Worm (Caenorhabditis elegans): ENCODE results near the gene sir-2.1.

DNA sequence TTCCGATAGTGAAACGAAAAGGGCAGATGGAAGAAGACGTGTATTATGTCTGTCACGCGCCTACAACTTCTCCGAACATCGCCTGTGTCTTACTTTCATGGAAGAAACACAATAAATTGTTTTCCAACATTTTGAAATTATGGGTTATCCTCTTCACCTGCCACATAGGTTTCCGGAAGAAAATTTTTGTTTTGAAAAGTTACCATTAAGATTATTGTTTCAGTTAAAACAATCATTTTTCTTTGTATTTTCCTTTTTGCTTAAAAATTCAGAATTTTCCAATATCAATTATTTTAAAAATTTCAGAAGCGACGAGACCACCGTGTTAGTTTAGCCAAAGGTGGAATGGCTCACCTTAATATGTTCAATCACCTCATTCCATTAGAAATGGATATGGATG, 8.6 kb upstream of the sir-2.1 start, which contains the start of gene mask-1:
- TF ChIP-seq fkh-2 (tag; optimal IDR thresholded peaks at IDR 0.05) (no peak), mdl-1 (tag; optimal IDR thresholded peaks at IDR 0.05) (no peak), nhr-12 (tag; optimal IDR thresholded peaks at IDR 0.05) (no peak), pqm-1 (tag; optimal IDR thresholded peaks at IDR 0.05) (no peak), nhr-28 (tag; optimal IDR thresholded peaks at IDR 0.05) (no peak), eor-1 (tag; optimal IDR thresholded peaks at IDR 0.05) (no peak)
